Worm (Caenorhabditis elegans): ENCODE results near the gene F02A9.7.
A peak's percentile ranks its signal among the peaks of the same experiment; 100 is the strongest.

Gene F02A9.7

DNA sequence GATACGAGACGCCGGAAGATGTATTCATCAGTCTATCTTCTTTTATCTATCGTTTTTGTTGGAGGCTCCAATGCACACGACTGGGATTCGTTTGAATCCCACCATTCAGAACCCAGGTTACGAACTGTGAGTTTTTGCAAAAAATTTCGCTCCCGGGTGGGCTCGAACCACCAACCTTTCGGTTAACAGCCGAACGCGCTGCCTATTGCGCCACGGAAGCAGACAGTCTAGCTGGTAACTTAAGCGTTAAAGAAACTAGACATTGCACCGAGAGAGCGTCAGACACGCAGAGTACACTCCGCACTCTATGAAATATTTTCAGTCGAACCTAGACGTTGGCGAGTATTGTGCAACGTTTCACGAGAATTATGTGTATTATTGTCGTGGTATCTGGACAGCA is 28.6 kb upstream of the F02A9.7 start (continued):
- TF ChIP-seq F39B2.1 (GFP tag; IDR thresholded peaks at IDR 0.05) (no peak), Y95B8A.8 (GFP tag; IDR thresholded peaks at IDR 0.05) (0 out of 2 replicates have a peak, but pooled peaks have one; percentile 30), lag-1 (GFP tag; IDR thresholded peaks at IDR 0.05) (no peak), F33H1.4 (GFP tag; IDR thresholded peaks at IDR 0.05) (peak; percentile 32; the same call in 1 of the 2 replicates), madf-6 (GFP tag; IDR thresholded peaks at IDR 0.05) (peak; percentile 55; the same call in 1 of the 2 replicates), mxl-1 (tag; optimal IDR thresholded peaks at IDR 0.05) (peak; percentile 51), aptf-3 (GFP tag; IDR thresholded peaks at IDR 0.05) (no peak), snpc-1.1 (tag; optimal IDR thresholded peaks at IDR 0.05; ENCODE audit: insufficient read depth) (peak; percentile 88), mcd-1 (GFP tag; IDR thresholded peaks at IDR 0.05) (peak; percentile 72), K12H6.12 (tag; optimal IDR thresholded peaks at IDR 0.05) (peak; percentile 36), tbp1 (GFP tag; optimal IDR thresholded peaks at IDR 0.05) (peak; percentile 94), dpl-1 (GFP tag; optimal IDR thresholded peaks at IDR 0.05) (no peak), F57A8.1 (GFP tag; optimal IDR thresholded peaks at IDR 0.05) (no peak), efl-1 (GFP tag; optimal IDR thresholded peaks at IDR 0.05) (no peak), unc-62 (GFP tag; optimal IDR thresholded peaks at IDR 0.05) (no peak), ekl-4 (GFP tag; IDR thresholded peaks at IDR 0.05) (peak; percentile 63; the same call in 1 of the 2 replicates), nfya-1 (tag; optimal IDR thresholded peaks at IDR 0.05; ENCODE audit: borderline replicate concordance, insufficient read depth) (no peak), mes-4 (tag; optimal IDR thresholded peaks at IDR 0.05) (no peak), tbx-9 (tag; optimal IDR thresholded peaks at IDR 0.05; ENCODE audit: borderline replicate concordance) (no peak), ztf-18 (tag; optimal IDR thresholded peaks at IDR 0.05) (peak; percentile 70), dpff-1 (tag; optimal IDR thresholded peaks at IDR 0.05) (no peak), hsf-1 (GFP tag; IDR thresholded peaks at IDR 0.05) (peak; percentile 9; the same call in 1 of the 2 replicates), cebp-1 (GFP tag; IDR thresholded peaks at IDR 0.05) (no peak), cebp-1 (tag; optimal IDR thresholded peaks at IDR 0.05) (no peak), sea-2 (GFP tag; IDR thresholded peaks at IDR 0.05) (no peak), dox-1 (GFP tag; IDR thresholded peaks at IDR 0.05) (peak; percentile 81), nfya-2 (GFP tag; IDR thresholded peaks at IDR 0.05) (no peak), ccch-3 (GFP tag; optimal IDR thresholded peaks at IDR 0.05) (no peak), T26A5.8 (tag; optimal IDR thresholded peaks at IDR 0.05) (no peak), lin-35 (GFP tag; optimal IDR thresholded peaks at IDR 0.05) (no peak), ztf-3 (GFP tag; optimal IDR thresholded peaks at IDR 0.05) (no peak), Y56A3A.18 (GFP tag; IDR thresholded peaks at IDR 0.05) (0 out of 2 replicates have a peak, but pooled peaks have one; percentile 70), hlh-12 (tag; optimal IDR thresholded peaks at IDR 0.05) (no peak), chd-7 (tag; optimal IDR thresholded peaks at IDR 0.05) (peak; percentile 67), ztf-28 (GFP tag; IDR thresholded peaks at IDR 0.05) (no peak), F57C9.4 (tag; optimal IDR thresholded peaks at IDR 0.05) (no peak), egrh-3 (GFP tag; IDR thresholded peaks at IDR 0.05) (peak; percentile 46; the same call in 1 of the 2 replicates), zim-3 (tag; optimal IDR thresholded peaks at IDR 0.05) (peak; percentile 60), hlh-26 (GFP tag; conservative IDR thresholded peaks at IDR 0.05) (no peak), lsl-1 (GFP tag; optimal IDR thresholded peaks at IDR 0.05) (peak; percentile 56), snpc-3.4 (tag; optimal IDR thresholded peaks at IDR 0.05) (peak; percentile 30), ztf-26 (tag; optimal IDR thresholded peaks at IDR 0.05) (peak; percentile 40), unc-130 (GFP tag; optimal IDR thresholded peaks at IDR 0.05) (no peak), ceh-91 (GFP tag; IDR thresholded peaks at IDR 0.05) (peak; percentile 52), aptf-2 (GFP tag; conservative IDR thresholded peaks at IDR 0.05) (peak; percentile 69; the same call in 1 of the 2 replicates), ama-1 (optimal IDR thresholded peaks at IDR 0.05) (no peak), ama-1 (GFP tag; optimal IDR thresholded peaks at IDR 0.05) (peak in 1 of 2 experiments; percentile 3), ceh-27 (GFP tag; optimal IDR thresholded peaks at IDR 0.05) (peak; percentile 35), Y53G8AR.9 (GFP tag; conservative IDR thresholded peaks at IDR 0.05) (no peak), K11D2.4 (GFP tag; IDR thresholded peaks at IDR 0.05) (no peak)

All from whole organism, young adult.